Fruit fly (Drosophila melanogaster) whole organism, wandering third instar larva: ENCODE results near the gene CG11878.

ENCODE experiments used
- Abd-B ChIP-seq: fragments of >200 bp; optimal IDR thresholded peaks from 2 replicates; lab custom pipeline; 2017; ENCODE audit warnings: missing biosample characterization, missing genetic modification characterization
- CG32264 ChIP-seq: fragments of 200-800 bp; sonication (Bioruptor generic); optimal IDR thresholded peaks from 2 replicates; lab custom pipeline; 2016; ENCODE audit warnings: missing biosample characterization, missing genetic modification characterization
- CG9705 ChIP-seq: fragments of 200-800 bp; sonication (Bioruptor generic); optimal IDR thresholded peaks from 2 replicates; lab custom pipeline; 2018; ENCODE audit warnings: missing biosample characterization, mild to moderate bottlenecking, missing genetic modification characterization
- CrebA ChIP-seq: fragments of 200-800 bp; sonication (Bioruptor generic); optimal IDR thresholded peaks from 2 replicates; lab custom pipeline; 2016; ENCODE audit warnings: missing biosample characterization, mild to moderate bottlenecking, missing genetic modification characterization, borderline replicate concordance
- Dfd ChIP-seq: fragments of >200 bp; optimal IDR thresholded peaks from 2 replicates; lab custom pipeline; 2017; ENCODE audit warnings: missing biosample characterization, missing genetic modification characterization
- Dif ChIP-seq: fragments of 200-275, 200-300 bp; sonication (Bioruptor generic); optimal IDR thresholded peaks from 2 replicates; lab custom pipeline; 2018; ENCODE audit warnings: missing biosample characterization, missing genetic modification characterization; ENCODE audit not compliant: partially characterized antibody
- GATAd ChIP-seq: sonication (Bioruptor generic); optimal IDR thresholded peaks from 2 replicates; lab custom pipeline; 2016; ENCODE audit warnings: missing biosample characterization, missing genetic modification characterization
- HLH106 ChIP-seq: fragments of 200-800 bp; optimal IDR thresholded peaks from 3 replicates; lab custom pipeline; 2019; ENCODE audit warnings: missing biosample characterization, mild to moderate bottlenecking, missing genetic modification characterization, moderate library complexity
- Hnf4 ChIP-seq: fragments of 200-800 bp; sonication (Bioruptor generic); optimal IDR thresholded peaks from 2 replicates; lab custom pipeline; 2016; ENCODE audit warnings: missing biosample characterization, mild to moderate bottlenecking, missing genetic modification characterization
- Hr78 ChIP-seq: fragments of >200 bp; optimal IDR thresholded peaks from 2 replicates; lab custom pipeline; 2017; ENCODE audit warnings: missing biosample characterization, missing genetic modification characterization
- Hr83 ChIP-seq: fragments of 200-300 bp; sonication (Bioruptor generic); optimal IDR thresholded peaks from 2 replicates; lab custom pipeline; 2016; ENCODE audit warnings: missing biosample characterization, mild to moderate bottlenecking, missing genetic modification characterization, moderate library complexity; ENCODE audit not compliant: poor library complexity, severe bottlenecking
- Jra ChIP-seq: sonication (Bioruptor generic); optimal IDR thresholded peaks from 2 replicates; lab custom pipeline; 2016; ENCODE audit warnings: missing biosample characterization, missing genetic modification characterization
- Mio ChIP-seq: sonication (Bioruptor generic); optimal IDR thresholded peaks from 2 replicates; lab custom pipeline; 2016; ENCODE audit warnings: missing biosample characterization, missing genetic modification characterization
- Myc ChIP-seq: fragments of >200 bp; optimal IDR thresholded peaks from 2 replicates; lab custom pipeline; 2017
- N ChIP-seq: fragments of >200 bp; optimal IDR thresholded peaks from 2 replicates; lab custom pipeline; 2018; ENCODE audit warnings: missing biosample characterization, missing external identifiers, missing genetic modification characterization
- OdsH ChIP-seq: fragments of 200-800 bp; sonication (Bioruptor generic); optimal IDR thresholded peaks from 2 replicates; lab custom pipeline; 2016; ENCODE audit warnings: missing biosample characterization, mild to moderate bottlenecking, missing genetic modification characterization
- Rel ChIP-seq, 2 experiments: fragments of 200-800 bp; sonication (Bioruptor generic) in 1 of 2; optimal IDR thresholded peaks; 2 replicates in 1 of 2; 3 replicates in 1 of 2; lab custom pipeline; 2016 to 2019; ENCODE audit warnings: mild to moderate bottlenecking in 2 of 2, missing biosample characterization in 2 of 2, missing genetic modification characterization in 2 of 2, moderate library complexity in 1 of 2
- Sp1 ChIP-seq: fragments of 200-800 bp; sonication (Bioruptor generic); optimal IDR thresholded peaks from 3 replicates; lab custom pipeline; 2019; ENCODE audit warnings: missing biosample characterization, mild to moderate bottlenecking, missing genetic modification characterization, moderate library complexity
- Vsx2 ChIP-seq: fragments of 200-300, 225-300 bp; sonication (Bioruptor generic); optimal IDR thresholded peaks from 2 replicates; lab custom pipeline; 2018; ENCODE audit warnings: missing biosample characterization, missing genetic modification characterization; ENCODE audit not compliant: partially characterized antibody
- br ChIP-seq: fragments of 200-800 bp; sonication (Bioruptor generic); optimal IDR thresholded peaks from 2 replicates; lab custom pipeline; 2016; ENCODE audit warnings: missing biosample characterization, missing genetic modification characterization
- brk ChIP-seq: fragments of 200-800 bp; sonication (Bioruptor generic); optimal IDR thresholded peaks from 2 replicates; lab custom pipeline; 2016; ENCODE audit warnings: missing biosample characterization, mild to moderate bottlenecking, missing genetic modification characterization
- dl ChIP-seq, 2 experiments: fragments of 175-275, 200-275 bp in 1 of 2; fragments of 200-275 bp in 1 of 2; sonication (Bioruptor generic); optimal IDR thresholded peaks; lab custom pipeline; 2018; ENCODE audit warnings: mild to moderate bottlenecking in 2 of 2, missing biosample characterization in 2 of 2, missing genetic modification characterization in 2 of 2, moderate library complexity in 2 of 2; ENCODE audit not compliant: partially characterized antibody in 2 of 2, insufficient read depth in 1 of 2
- dmrt93B ChIP-seq: fragments of 200-800 bp; sonication (Bioruptor generic); optimal IDR thresholded peaks from 2 replicates; lab custom pipeline; 2018; ENCODE audit warnings: missing biosample characterization, mild to moderate bottlenecking, missing genetic modification characterization
- dsf ChIP-seq: sonication (Bioruptor generic); optimal IDR thresholded peaks from 2 replicates; lab custom pipeline; 2016; ENCODE audit warnings: missing biosample characterization, missing genetic modification characterization, borderline replicate concordance
- ey ChIP-seq: fragments of 200-800 bp; sonication (Bioruptor generic); optimal IDR thresholded peaks from 2 replicates; lab custom pipeline; 2016; ENCODE audit warnings: missing biosample characterization, missing genetic modification characterization
- foxo ChIP-seq, 2 experiments: fragments of 200-800 bp; sonication (Bioruptor generic); optimal IDR thresholded peaks; 2 replicates in 1 of 2; 3 replicates in 1 of 2; lab custom pipeline; 2016 to 2017; ENCODE audit warnings: missing biosample characterization in 2 of 2, missing genetic modification characterization in 2 of 2
- fru ChIP-seq: fragments of 200-800 bp; sonication (Bioruptor generic); optimal IDR thresholded peaks from 3 replicates; lab custom pipeline; 2016; ENCODE audit warnings: missing biosample characterization, mild to moderate bottlenecking, missing genetic modification characterization
- h ChIP-seq: fragments of 200-800 bp; sonication (Bioruptor generic); optimal IDR thresholded peaks from 3 replicates; lab custom pipeline; 2016; ENCODE audit warnings: missing biosample characterization, mild to moderate bottlenecking, missing genetic modification characterization
- jim ChIP-seq: fragments of 175-275, 200-325 bp; sonication (Bioruptor generic); optimal IDR thresholded peaks from 2 replicates; lab custom pipeline; 2016; ENCODE audit warnings: missing biosample characterization, mild to moderate bottlenecking, missing genetic modification characterization
- lola ChIP-seq: fragments of >200 bp; optimal IDR thresholded peaks from 2 replicates; lab custom pipeline; 2017; ENCODE audit warnings: missing biosample characterization, missing genetic modification characterization
- pan ChIP-seq: fragments of >200 bp; optimal IDR thresholded peaks from 2 replicates; lab custom pipeline; 2017
- psq ChIP-seq: fragments of 200-800 bp; sonication (Bioruptor generic); optimal IDR thresholded peaks from 3 replicates; lab custom pipeline; 2017; ENCODE audit warnings: missing biosample characterization, mild to moderate bottlenecking, missing genetic modification characterization, moderate library complexity
- rgr ChIP-seq: fragments of 200-800 bp; sonication (Bioruptor generic); optimal IDR thresholded peaks from 3 replicates; lab custom pipeline; 2016; ENCODE audit warnings: missing biosample characterization, mild to moderate bottlenecking, missing genetic modification characterization
- sage ChIP-seq: fragments of 200-800 bp; sonication (Bioruptor generic); optimal IDR thresholded peaks from 2 replicates; lab custom pipeline; 2016; ENCODE audit warnings: missing biosample characterization, mild to moderate bottlenecking, missing genetic modification characterization
- sv ChIP-seq: fragments of 200-800 bp; sonication (Bioruptor generic); optimal IDR thresholded peaks from 3 replicates; lab custom pipeline; 2016; ENCODE audit warnings: missing biosample characterization, missing genetic modification characterization
- tai ChIP-seq: sonication (Bioruptor generic); optimal IDR thresholded peaks from 2 replicates; lab custom pipeline; 2016; ENCODE audit warnings: missing biosample characterization, missing genetic modification characterization
- usp ChIP-seq: fragments of >200 bp; optimal IDR thresholded peaks from 2 replicates; lab custom pipeline; 2017; ENCODE audit warnings: missing biosample characterization, missing genetic modification characterization
- woc ChIP-seq: sonication (Bioruptor generic); optimal IDR thresholded peaks from 2 replicates; lab custom pipeline; 2016; ENCODE audit warnings: missing biosample characterization, mild to moderate bottlenecking, missing genetic modification characterization

The CG11878 gene

DNA sequence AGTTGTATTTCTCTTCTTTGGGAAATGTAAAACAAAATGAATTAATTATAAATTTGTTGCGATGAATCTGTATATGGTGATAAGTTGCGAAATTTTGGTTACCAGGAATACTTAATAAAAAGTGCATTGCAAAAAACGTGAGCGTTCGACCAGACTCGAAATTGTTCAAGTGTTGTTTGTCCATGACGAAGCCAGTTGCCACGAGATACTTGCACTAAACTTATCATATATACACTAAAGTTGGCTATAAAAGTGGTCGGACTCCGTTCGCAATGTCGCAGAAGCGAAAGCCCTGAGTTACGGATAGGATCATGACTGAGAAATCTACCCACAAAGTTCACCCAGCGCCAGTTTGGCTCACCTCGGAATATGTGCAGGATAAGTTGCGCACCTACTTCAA, at the start of gene CG11878:
Gene CG11878 (plus strand): TSS at position 301 of the 400 bp plus-strand sequence.
- TF ChIP-seq Hnf4 (GFP tag; lab: Kevin White, UChicago) (no peak), foxo (GFP tag; optimal IDR thresholded peaks at IDR 0.05; lab: Kevin White, UChicago) (no peak), woc (GFP tag; lab: Kevin White, UChicago) (no peak), Abd-B (no peak), CrebA (GFP tag; lab: Kevin White, UChicago) (no peak), h (GFP tag; lab: Kevin White, UChicago) (no peak), usp (GFP tag; lab: Kevin White, UChicago) (no peak), Myc (lab: Kevin White, UChicago) (no peak), Dif (GFP tag; lab: Kevin White, UChicago) (no peak), GATAd (no peak), psq (GFP tag; lab: Kevin White, UChicago) (no peak), dsf (GFP tag; lab: Kevin White, UChicago) (no peak), rgr (GFP tag; lab: Kevin White, UChicago) (no peak), Hr83 (no peak)

DNA sequence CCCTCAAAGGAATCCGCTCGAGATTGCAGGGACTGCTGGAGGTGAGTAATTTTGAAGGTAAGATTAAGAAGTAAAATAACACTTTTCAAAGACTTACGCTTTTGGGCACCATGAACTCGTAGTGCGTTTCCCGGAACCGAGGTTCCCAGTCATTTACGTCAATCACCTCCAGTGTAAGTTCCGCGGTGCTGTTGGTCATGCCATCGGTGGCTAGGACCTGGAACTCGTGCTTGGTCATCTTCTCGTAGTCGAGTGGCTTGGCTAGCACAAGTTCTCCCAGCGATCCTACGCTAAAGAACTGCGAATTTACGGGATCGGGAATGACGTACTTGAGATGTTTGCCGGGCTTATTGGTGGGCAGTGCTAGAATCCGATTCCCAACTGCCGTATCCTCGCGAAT, 48.2 kb upstream of the CG11878 start:
- TF ChIP-seq Hnf4 (GFP tag; lab: Kevin White, UChicago) (no peak), dmrt93B (no peak), fru (GFP tag; lab: Kevin White, UChicago) (no peak), OdsH (no peak), usp (GFP tag; lab: Kevin White, UChicago) (no peak), tai (GFP tag; lab: Kevin White, UChicago) (no peak)
- TF ChIP-seq, all 38 proteins: peak for 0

DNA sequence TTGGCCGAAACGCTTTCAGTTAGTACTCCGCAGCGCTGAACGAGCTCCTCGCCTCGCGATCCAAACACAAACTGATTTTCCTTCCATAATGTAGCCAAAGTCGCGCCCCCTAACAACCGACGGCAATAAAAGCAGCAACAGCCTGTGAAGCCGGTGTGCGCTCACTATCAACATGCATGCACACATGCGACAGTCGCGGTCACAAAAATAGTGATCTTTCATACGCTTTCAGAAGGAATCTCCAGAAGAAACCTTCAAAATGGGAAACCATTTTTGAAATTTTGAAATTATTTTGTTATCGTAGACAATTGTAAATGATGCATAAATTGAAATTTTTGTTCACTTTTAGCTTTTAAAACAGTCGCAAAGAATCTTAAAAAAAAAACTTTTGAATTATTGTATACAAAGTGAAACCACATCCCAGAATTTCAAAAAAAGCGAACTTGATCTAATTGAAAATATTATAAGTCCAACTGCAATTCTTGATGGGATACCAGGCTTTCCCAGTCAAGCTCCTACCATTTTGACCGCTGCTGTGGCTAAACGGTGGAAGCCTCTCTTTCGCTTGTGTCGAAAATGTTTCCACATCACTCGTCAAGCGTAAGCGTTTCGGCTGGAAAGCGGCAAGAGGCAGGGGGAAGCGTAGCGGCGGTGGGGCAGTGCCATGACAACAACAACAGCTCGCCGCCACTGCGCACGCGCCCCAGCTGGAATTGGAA, 41.2 kb upstream of the CG11878 start, which contains the start of gene Cad96Cb:
Gene Cad96Cb (minus strand): TSS at position 51 of the 719 bp plus-strand sequence.
- TF ChIP-seq Hnf4 (GFP tag; lab: Kevin White, UChicago) = peak; percentile 53
- TF ChIP-seq Dif (GFP tag; lab: Kevin White, UChicago) = no peak
- TF ChIP-seq jim = no peak
- TF ChIP-seq lola (GFP tag; lab: Kevin White, UChicago) = no peak
- TF ChIP-seq h (GFP tag; lab: Kevin White, UChicago) = peak; percentile 88
- TF ChIP-seq dmrt93B = peak; percentile 87
- TF ChIP-seq pan (lab: Kevin White, UChicago) = no peak
- peak; percentile 63 for TF ChIP-seq CG32264 (GFP tag; lab: Kevin White, UChicago)
- TF ChIP-seq sage (GFP tag; lab: Kevin White, UChicago) = peak; percentile 47
- TF ChIP-seq HLH106 (tag; lab: Kevin White, UChicago) = peak; percentile 86
- peak; percentile 13 for TF ChIP-seq GATAd
- TF ChIP-seq Myc (lab: Kevin White, UChicago) = no peak
- no peak for TF ChIP-seq Mio (GFP tag; lab: Kevin White, UChicago)
- TF ChIP-seq N = no peak
- peak in 1 of 2 experiments; percentile 89 for TF ChIP-seq foxo (GFP tag; optimal IDR thresholded peaks at IDR 0.05; lab: Kevin White, UChicago)
- TF ChIP-seq Jra (GFP tag; lab: Kevin White, UChicago) = peak; percentile 66
- TF ChIP-seq CrebA (GFP tag; lab: Kevin White, UChicago) = no peak
- peak; percentile 86 for TF ChIP-seq OdsH
- TF ChIP-seq br (GFP tag; lab: Kevin White, UChicago) = peak; percentile 86
- TF ChIP-seq usp (GFP tag; lab: Kevin White, UChicago) = no peak
- peak; percentile 86 for TF ChIP-seq ey (GFP tag; lab: Kevin White, UChicago)
- TF ChIP-seq Sp1 (GFP tag; lab: Kevin White, UChicago) = peak; percentile 91
- TF ChIP-seq fru (GFP tag; lab: Kevin White, UChicago) = peak; percentile 90
- no peak for TF ChIP-seq brk (GFP tag; lab: Kevin White, UChicago)
- TF ChIP-seq Rel (GFP tag; optimal IDR thresholded peaks at IDR 0.05; lab: Kevin White, UChicago) = peak; percentile 31
- TF ChIP-seq Rel (tag; optimal IDR thresholded peaks at IDR 0.05; lab: Kevin White, UChicago) = peak; percentile 6
- TF ChIP-seq rgr (GFP tag; lab: Kevin White, UChicago) = peak; percentile 84
- TF ChIP-seq sv = peak; percentile 73
- TF ChIP-seq Abd-B = no peak
- no peak for TF ChIP-seq tai (GFP tag; lab: Kevin White, UChicago)
- TF ChIP-seq psq (GFP tag; lab: Kevin White, UChicago) = peak; percentile 84
- peak; percentile 70 for TF ChIP-seq CG9705 (GFP tag; lab: Kevin White, UChicago)
- TF ChIP-seq woc (GFP tag; lab: Kevin White, UChicago) = peak; percentile 93
- TF ChIP-seq dl (GFP tag; optimal IDR thresholded peaks at IDR 0.05; lab: Kevin White, UChicago; ENCODE audit: insufficient read depth in 1 of 2, partially characterized antibody in 2 of 2) = peak in 1 of 2 experiments; percentile 15
- no peak for TF ChIP-seq Vsx2 (GFP tag; lab: Kevin White, UChicago)
- TF ChIP-seq dsf (GFP tag; lab: Kevin White, UChicago) = peak; percentile 14
- TF ChIP-seq Hr78 (GFP tag; lab: Kevin White, UChicago) = no peak
- TF ChIP-seq Dfd (GFP tag; lab: Kevin White, UChicago) = no peak
- peak; percentile 9 for TF ChIP-seq Hr83
- TF ChIP-seq, all 38 proteins: peak for 23
